Worm (Caenorhabditis elegans): ENCODE data around the gene lin-37.

ce11 chrIII:7081488-7081887, 9.1 kb upstream of the lin-37 start:
- TF ChIP-seq lsy-2 (tag; optimal IDR thresholded peaks at IDR 0.05) (no peak), mep-1 (tag; optimal IDR thresholded peaks at IDR 0.05) (no peak), pha-4 (tag; optimal IDR thresholded peaks at IDR 0.05) (no peak), mab-5 (tag; optimal IDR thresholded peaks at IDR 0.05) (no peak), unc-39 (tag; optimal IDR thresholded peaks at IDR 0.05) (no peak)

Measured in whole organism, mixed stage, embryonic.